Worm (Caenorhabditis elegans): Measurements from ENCODE around the gene F44F4.15.

DNA sequence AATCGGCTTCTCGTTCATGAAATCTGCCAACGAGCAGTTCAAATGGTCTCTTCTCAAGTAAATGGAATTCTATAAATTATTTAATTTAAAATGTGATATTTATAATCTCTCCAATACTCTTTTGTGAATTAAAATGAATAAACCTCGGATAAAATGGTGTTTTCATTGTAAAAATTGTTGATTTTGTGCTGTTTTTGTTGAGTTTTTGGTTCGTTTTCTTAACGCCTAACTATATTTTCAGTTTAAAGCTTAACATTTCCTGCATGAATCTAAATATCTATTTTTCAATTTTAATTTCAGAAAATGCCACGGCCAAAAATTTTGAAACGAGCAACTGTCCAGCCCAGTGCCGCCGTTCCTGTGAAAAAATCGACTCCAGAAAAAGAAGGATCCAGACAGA, 40.8 kb upstream of the F44F4.15 start, which contains the start of gene orc-2:
- TF ChIP-seq tbx-37 (GFP tag; conservative IDR thresholded peaks at IDR 0.05) (no peak), flt-1 (GFP tag; IDR thresholded peaks at IDR 0.05) (no peak), hmg-4 (GFP tag; optimal IDR thresholded peaks at IDR 0.05) (no peak), ama-1 (optimal IDR thresholded peaks at IDR 0.05) (no peak), F13C5.2 (tag; optimal IDR thresholded peaks at IDR 0.05) (no peak), B0310.2 (tag; optimal IDR thresholded peaks at IDR 0.05) (no peak), ceh-13 (GFP tag; optimal IDR thresholded peaks at IDR 0.05) (no peak), ceh-36 (tag; optimal IDR thresholded peaks at IDR 0.05) (no peak), hmbx-1 (tag; optimal IDR thresholded peaks at IDR 0.05) (no peak), tra-4 (tag; optimal IDR thresholded peaks at IDR 0.05) (no peak), pes-1 (GFP tag; IDR thresholded peaks at IDR 0.05) (no peak), sea-1 (GFP tag; conservative IDR thresholded peaks at IDR 0.05) (no peak), aly-1 (tag; optimal IDR thresholded peaks at IDR 0.05) (no peak)
